Fruit fly (Drosophila melanogaster) whole organism, adult: ENCODE results near the gene Cyp313a3.

Experiments
- CG11617 ChIP-seq: fragments of 200-800 bp; sonication (Bioruptor generic); optimal IDR thresholded peaks from 2 replicates; lab custom pipeline; 2017; ENCODE audit warnings: mild to moderate bottlenecking, missing biosample characterization, missing genetic modification reagents, missing genetic modification characterization
- CG12768 ChIP-seq: fragments of 200-800 bp; sonication (Bioruptor generic); optimal IDR thresholded peaks from 2 replicates; lab custom pipeline; 2017; ENCODE audit warnings: missing biosample characterization, missing genetic modification characterization, mild to moderate bottlenecking, moderate library complexity, missing genetic modification reagents
- CG14711 ChIP-seq: fragments of 200-800 bp; sonication (Bioruptor generic); optimal IDR thresholded peaks from 2 replicates; lab custom pipeline; 2018; ENCODE audit warnings: missing biosample characterization, mild to moderate bottlenecking, missing genetic modification characterization, moderate library complexity
- CG1620 ChIP-seq: fragments of 200-800 bp; sonication (Bioruptor generic); optimal IDR thresholded peaks from 2 replicates; lab custom pipeline; 2016; ENCODE audit warnings: missing biosample characterization, missing genetic modification characterization
- CG33017 ChIP-seq: fragments of 200-800 bp; sonication (Bioruptor generic); optimal IDR thresholded peaks from 2 replicates; lab custom pipeline; 2018; ENCODE audit warnings: missing biosample characterization, mild to moderate bottlenecking, missing genetic modification characterization, moderate library complexity
- CG5204 ChIP-seq: fragments of 200-800 bp; sonication (Bioruptor generic); optimal IDR thresholded peaks from 2 replicates; lab custom pipeline; 2016; ENCODE audit warnings: missing biosample characterization, missing genetic modification characterization
- CG7045 ChIP-seq: fragments of 200-800 bp; sonication (Bioruptor generic); optimal IDR thresholded peaks from 2 replicates; lab custom pipeline; 2017; ENCODE audit warnings: missing biosample characterization, mild to moderate bottlenecking, missing genetic modification characterization
- CG7101 ChIP-seq: fragments of 200-800 bp; sonication (Bioruptor generic); optimal IDR thresholded peaks from 2 replicates; lab custom pipeline; 2018; ENCODE audit warnings: missing biosample characterization, mild to moderate bottlenecking, missing genetic modification characterization, moderate library complexity
- Clk ChIP-seq: fragments of 200-800 bp; sonication (Bioruptor generic); optimal IDR thresholded peaks from 2 replicates; lab custom pipeline; 2017; ENCODE audit warnings: missing biosample characterization, missing genetic modification characterization
- Crg-1 ChIP-seq: fragments of 200-800 bp; sonication (Bioruptor generic); optimal IDR thresholded peaks from 2 replicates; lab custom pipeline; 2016; ENCODE audit warnings: missing biosample characterization, missing genetic modification characterization
- Hr96 ChIP-seq: fragments of 200-800 bp; sonication (Bioruptor generic); optimal IDR thresholded peaks from 2 replicates; lab custom pipeline; 2016; ENCODE audit warnings: missing biosample characterization, missing genetic modification characterization
- Mnt ChIP-seq: fragments of 200-800 bp; sonication (Bioruptor generic); optimal IDR thresholded peaks from 2 replicates; lab custom pipeline; 2016; ENCODE audit warnings: missing biosample characterization, mild to moderate bottlenecking, missing genetic modification characterization
- bab1 ChIP-seq: fragments of 200-800 bp; sonication (Bioruptor generic); optimal IDR thresholded peaks from 3 replicates; lab custom pipeline; 2019; ENCODE audit warnings: missing biosample characterization, mild to moderate bottlenecking, missing genetic modification characterization, moderate library complexity
- cic ChIP-seq: fragments of 200-800 bp; sonication (Bioruptor generic); optimal IDR thresholded peaks from 2 replicates; lab custom pipeline; 2017; ENCODE audit warnings: missing biosample characterization, mild to moderate bottlenecking, missing genetic modification characterization, moderate library complexity
- cnc ChIP-seq, 2 experiments: fragments of >200 bp; optimal IDR thresholded peaks; 2 replicates each; lab custom pipeline; 2017
- kay ChIP-seq: fragments of 200-800 bp; sonication (Bioruptor generic); peaks from one replicate; lab custom pipeline; 2016; ENCODE audit warnings: missing biosample characterization, missing genetic modification characterization, borderline replicate concordance
- ovo ChIP-seq: fragments of 200-800 bp; sonication (Bioruptor generic); optimal IDR thresholded peaks from 2 replicates; lab custom pipeline; 2016; ENCODE audit warnings: missing biosample characterization, missing genetic modification characterization
- pad ChIP-seq: fragments of 200-800 bp; sonication (Bioruptor generic); optimal IDR thresholded peaks from 3 replicates; lab custom pipeline; 2017; ENCODE audit warnings: missing biosample characterization, missing genetic modification characterization, mild to moderate bottlenecking, moderate library complexity, missing genetic modification reagents
- tj ChIP-seq: fragments of 200-800 bp; sonication (Bioruptor generic); optimal IDR thresholded peaks from 3 replicates; lab custom pipeline; 2017; ENCODE audit warnings: missing biosample characterization, mild to moderate bottlenecking, missing genetic modification characterization, moderate library complexity
- toe ChIP-seq: fragments of 200-800 bp; sonication (Bioruptor generic); optimal IDR thresholded peaks from 2 replicates; lab custom pipeline; 2016; ENCODE audit warnings: missing biosample characterization, missing genetic modification characterization

Gene Cyp313a3

dm6 chr3R:12226239-12226638 lies 12.8 kb downstream of the Cyp313a3 start, which contains the start of gene CG12256:
TSS of gene CG12256 (minus strand) at chr3R:12226339.
- no peak for TF ChIP-seq Hr96 (GFP tag; lab: Kevin White, UChicago)
- no peak for TF ChIP-seq tj (GFP tag; lab: Kevin White, UChicago)
- TF ChIP-seq cnc (optimal IDR thresholded peaks at IDR 0.05; lab: Kevin White, UChicago): no peak
- TF ChIP-seq bab1 (GFP tag; lab: Kevin White, UChicago): no peak

- no peak for TF ChIP-seq CG12768 (GFP tag; lab: Kevin White, UChicago)
- TF ChIP-seq CG7101 (tag; lab: Kevin White, UChicago): no peak
- TF ChIP-seq Hr96 (GFP tag; lab: Kevin White, UChicago): no peak
- TF ChIP-seq toe (GFP tag; lab: Kevin White, UChicago): no peak
- no peak for TF ChIP-seq tj (GFP tag; lab: Kevin White, UChicago)
- no peak for TF ChIP-seq Mnt (GFP tag; lab: Kevin White, UChicago)
- no peak for TF ChIP-seq bab1 (GFP tag; lab: Kevin White, UChicago)
Observed at dm6 chr3R:12224919-12225318, 14.1 kb downstream of the Cyp313a3 start, which contains the start of gene CG17404. TSS of gene CG17404 (minus strand) at chr3R:12225019.

- TF ChIP-seq CG11617 (GFP tag; lab: Kevin White, UChicago) (no peak), cnc (optimal IDR thresholded peaks at IDR 0.05; lab: Kevin White, UChicago) (no peak), CG5204 (no peak), Clk (GFP tag; lab: Kevin White, UChicago) (no peak), CG7045 (GFP tag; lab: Kevin White, UChicago) (no peak), ovo (GFP tag; lab: Kevin White, UChicago) (no peak), cic (no peak)
Observed at dm6 chr3R:12222093-12222492, 17.0 kb downstream of the Cyp313a3 start, which contains the start of gene Rsbp15. TSS of gene Rsbp15 (plus strand) at chr3R:12222387.

dm6 chr3R:12221366-12221916 lies 17.6 kb downstream of the Cyp313a3 start, which contains the start of gene CG4860:
TSS of gene CG4860 (minus strand) at chr3R:12221464.
- TF ChIP-seq CG11617 (GFP tag; lab: Kevin White, UChicago) (peak; percentile 86), tj (GFP tag; lab: Kevin White, UChicago) (peak; percentile 54), CG5204 (peak; percentile 85), Hr96 (GFP tag; lab: Kevin White, UChicago) (peak; percentile 85), CG7101 (tag; lab: Kevin White, UChicago) (peak; percentile 94), CG33017 (peak; percentile 93), Clk (GFP tag; lab: Kevin White, UChicago) (peak; percentile 75), toe (GFP tag; lab: Kevin White, UChicago) (peak; percentile 93), CG14711 (tag; lab: Kevin White, UChicago) (peak; percentile 87), cic (peak; percentile 34), Crg-1 (GFP tag; lab: Kevin White, UChicago) (peak; percentile 78), pad (GFP tag; lab: Kevin White, UChicago) (peak; percentile 75), ovo (GFP tag; lab: Kevin White, UChicago) (peak; percentile 60), CG12768 (GFP tag; lab: Kevin White, UChicago) (peak; percentile 86), CG7045 (GFP tag; lab: Kevin White, UChicago) (peak; percentile 86), kay (GFP tag; lab: Kevin White, UChicago) (peak; percentile 97), bab1 (GFP tag; lab: Kevin White, UChicago) (peak; percentile 90), cnc (optimal IDR thresholded peaks at IDR 0.05; lab: Kevin White, UChicago) (no peak), CG1620 (GFP tag; lab: Kevin White, UChicago) (peak; percentile 83), Mnt (GFP tag; lab: Kevin White, UChicago) (peak; percentile 83)

- peak; percentile 71 for TF ChIP-seq kay (GFP tag; lab: Kevin White, UChicago)
- no peak for TF ChIP-seq Crg-1 (GFP tag; lab: Kevin White, UChicago)
Observed at dm6 chr3R:12219497-12219896, 19.6 kb downstream of the Cyp313a3 start, which contains the start of gene Cog1. TSS of gene Cog1 (minus strand) at chr3R:12219686.

dm6 chr3R:12214201-12214600 lies 24.9 kb downstream of the Cyp313a3 start, which contains the start of gene CG14742:
TSS of gene CG14742 (plus strand) at chr3R:12214501.
- TF ChIP-seq Clk (GFP tag; lab: Kevin White, UChicago): no peak
- peak; percentile 20 for TF ChIP-seq CG11617 (GFP tag; lab: Kevin White, UChicago)

dm6 chr3R:12211552-12211951 lies 27.5 kb downstream of the Cyp313a3 start:
- TF ChIP-seq cic (no peak), CG7101 (tag; lab: Kevin White, UChicago) (no peak), CG7045 (GFP tag; lab: Kevin White, UChicago) (no peak), cnc (optimal IDR thresholded peaks at IDR 0.05; lab: Kevin White, UChicago) (no peak), Mnt (GFP tag; lab: Kevin White, UChicago) (no peak), CG1620 (GFP tag; lab: Kevin White, UChicago) (no peak), toe (GFP tag; lab: Kevin White, UChicago) (no peak), tj (GFP tag; lab: Kevin White, UChicago) (no peak), Clk (GFP tag; lab: Kevin White, UChicago) (no peak), bab1 (GFP tag; lab: Kevin White, UChicago) (no peak)
